Fruit fly (Drosophila melanogaster) whole organism, embryonic: ENCODE data around the gene rho-5.
A peak's percentile ranks its signal among the peaks of the same experiment; 100 is the strongest.

Experiments used
- Aef1 ChIP-seq: fragments of 200-800 bp; sonication (Bioruptor generic); IDR thresholded peaks from 3 replicates; pipeline ENCODE4 v1.3.6; 2022; ENCODE audit warnings: missing biosample characterization, missing genetic modification characterization
- CG10267 ChIP-seq: fragments of 200-800 bp; sonication (Bioruptor generic); optimal IDR thresholded peaks from 2 replicates; lab custom pipeline; 2018; ENCODE audit warnings: missing biosample characterization, mild to moderate bottlenecking, missing genetic modification characterization, moderate library complexity
- CG12071 ChIP-seq: fragments of 200-800 bp; sonication (Bioruptor generic); optimal IDR thresholded peaks from 3 replicates; lab custom pipeline; 2018; ENCODE audit warnings: missing biosample characterization, mild to moderate bottlenecking, missing genetic modification characterization
- CG12155 ChIP-seq: fragments of 200-800 bp; sonication (Bioruptor generic); optimal IDR thresholded peaks from 3 replicates; lab custom pipeline; 2016; ENCODE audit warnings: missing biosample characterization, missing genetic modification characterization
- CG17361 ChIP-seq: fragments of 200-800 bp; sonication (Bioruptor generic); IDR thresholded peaks from 3 replicates; pipeline ENCODE4 v1.3.6; 2022; ENCODE audit warnings: missing biosample characterization, missing genetic modification characterization
- CG2678 ChIP-seq: fragments of 200-800 bp; sonication (Bioruptor generic); optimal IDR thresholded peaks from 3 replicates; lab custom pipeline; 2019; ENCODE audit warnings: missing biosample characterization, mild to moderate bottlenecking, missing genetic modification characterization, moderate library complexity
- CG2712 ChIP-seq: fragments of 200-800 bp; optimal IDR thresholded peaks from 3 replicates; lab custom pipeline; 2019; ENCODE audit warnings: missing biosample characterization, mild to moderate bottlenecking, missing genetic modification characterization, moderate library complexity
- CG2875 ChIP-seq: fragments of 200-800 bp; sonication (Bioruptor generic); optimal IDR thresholded peaks from 2 replicates; lab custom pipeline; 2017; ENCODE audit warnings: missing biosample characterization, mild to moderate bottlenecking, missing genetic modification characterization, missing genetic modification reagents
- CG3065 ChIP-seq: fragments of 200-800 bp; sonication (Bioruptor generic); optimal IDR thresholded peaks from 2 replicates; lab custom pipeline; 2016; ENCODE audit warnings: missing biosample characterization, missing genetic modification characterization
- CG32767 ChIP-seq: fragments of 200-800 bp; sonication (Bioruptor generic); IDR thresholded peaks from 2 replicates; pipeline ENCODE4 v1.3.6; 2022; ENCODE audit warnings: missing biosample characterization, missing genetic modification characterization
- CG3407 ChIP-seq: fragments of 200-800 bp; sonication (Bioruptor generic); optimal IDR thresholded peaks from 2 replicates; lab custom pipeline; 2018; ENCODE audit warnings: missing biosample characterization, mild to moderate bottlenecking, missing genetic modification characterization
- CG34376 ChIP-seq: fragments of 200-800 bp; sonication (Bioruptor generic); optimal IDR thresholded peaks from 2 replicates; lab custom pipeline; 2018; ENCODE audit warnings: missing biosample characterization, mild to moderate bottlenecking, missing genetic modification characterization
- CG3995 ChIP-seq: fragments of 200-800 bp; sonication (Bioruptor generic); optimal IDR thresholded peaks from 3 replicates; lab custom pipeline; 2016; ENCODE audit warnings: missing biosample characterization, missing genetic modification characterization
- CG4617 ChIP-seq: fragments of 200-800 bp; sonication (Bioruptor generic); optimal IDR thresholded peaks from 3 replicates; lab custom pipeline; 2016; ENCODE audit warnings: missing biosample characterization, missing genetic modification characterization, borderline replicate concordance
- CG5180 ChIP-seq: fragments of 200-800 bp; sonication (Bioruptor generic); optimal IDR thresholded peaks from 3 replicates; lab custom pipeline; 2017; ENCODE audit warnings: missing biosample characterization, missing genetic modification characterization, mild to moderate bottlenecking, moderate library complexity, missing genetic modification reagents
- CG6791 ChIP-seq: fragments of 200-800 bp; sonication (Bioruptor generic); IDR thresholded peaks from 3 replicates; pipeline ENCODE4 v1.3.6; 2022; ENCODE audit warnings: missing biosample characterization, missing genetic modification characterization; ENCODE audit not compliant: partially characterized antibody
- CG7786 ChIP-seq: fragments of 200-800 bp; sonication (Bioruptor generic); optimal IDR thresholded peaks from 2 replicates; lab custom pipeline; 2016; ENCODE audit warnings: missing biosample characterization, missing genetic modification characterization
- CG8924 ChIP-seq: fragments of 200-800 bp; optimal IDR thresholded peaks from 3 replicates; lab custom pipeline; 2019; ENCODE audit warnings: missing biosample characterization, mild to moderate bottlenecking, missing genetic modification characterization, moderate library complexity
- CG9215 ChIP-seq: fragments of 200-800 bp; sonication (Bioruptor generic); IDR thresholded peaks from 2 replicates; pipeline ENCODE4 v1.3.6; 2022; ENCODE audit warnings: missing biosample characterization, missing genetic modification characterization
- Dref ChIP-seq: fragments of 200-800 bp; sonication (Bioruptor generic); IDR thresholded peaks from 2 replicates; pipeline ENCODE4 v1.3.6; 2022; ENCODE audit warnings: missing biosample characterization, missing genetic modification characterization
- Drgx ChIP-seq: fragments of 200-800 bp; sonication (Bioruptor generic); IDR thresholded peaks from 2 replicates; pipeline ENCODE4 v1.3.6; 2022; ENCODE audit warnings: missing biosample characterization, missing genetic modification characterization
- Elba2 ChIP-seq: fragments of 200-800 bp; sonication (Bioruptor generic); optimal IDR thresholded peaks from 3 replicates; lab custom pipeline; 2016; ENCODE audit warnings: missing biosample characterization, missing genetic modification characterization
- Lim3 ChIP-seq: fragments of 200-800 bp; sonication (Bioruptor generic); IDR thresholded peaks from 2 replicates; pipeline ENCODE4 v1.3.6; 2022; ENCODE audit warnings: missing biosample characterization, missing genetic modification characterization
- MESR4 ChIP-seq: fragments of 200-800 bp; sonication (Bioruptor generic); optimal IDR thresholded peaks from 2 replicates; lab custom pipeline; 2018; ENCODE audit warnings: missing biosample characterization, mild to moderate bottlenecking, missing genetic modification characterization, moderate library complexity
- NfI ChIP-seq: fragments of 200-800 bp; sonication (Bioruptor generic); optimal IDR thresholded peaks from 3 replicates; lab custom pipeline; 2018; ENCODE audit warnings: missing biosample characterization, mild to moderate bottlenecking, missing genetic modification characterization, moderate library complexity
- Sox100B ChIP-seq: fragments of 200-800 bp; sonication (Bioruptor generic); optimal IDR thresholded peaks from 3 replicates; lab custom pipeline; 2018; ENCODE audit warnings: missing biosample characterization, mild to moderate bottlenecking, missing genetic modification characterization
- YL-1 ChIP-seq: fragments of 200-800 bp; sonication (Bioruptor generic); optimal IDR thresholded peaks from 3 replicates; lab custom pipeline; 2017; ENCODE audit warnings: missing biosample characterization, mild to moderate bottlenecking, missing genetic modification characterization
- bbx ChIP-seq: fragments of 200-800 bp; sonication (Bioruptor generic); IDR thresholded peaks from 2 replicates; pipeline ENCODE4 v1.3.6; 2022; ENCODE audit warnings: missing biosample characterization, missing genetic modification characterization; ENCODE audit not compliant: partially characterized antibody
- br ChIP-seq: fragments of >200 bp; optimal IDR thresholded peaks from 2 replicates; lab custom pipeline; 2017
- dan ChIP-seq: fragments of 200-800 bp; sonication (Bioruptor generic); IDR thresholded peaks from 2 replicates; pipeline ENCODE4 v1.3.6; 2022; ENCODE audit warnings: missing biosample characterization, missing genetic modification characterization
- dpn ChIP-seq, 2 experiments: fragments of 200-800 bp; sonication (Bioruptor generic); optimal IDR thresholded peaks; 3 replicates each; lab custom pipeline; 2016; ENCODE audit warnings: missing biosample characterization in 2 of 2, missing genetic modification characterization in 2 of 2
- fd64A ChIP-seq: fragments of 200-800 bp; sonication (Bioruptor generic); optimal IDR thresholded peaks from 3 replicates; lab custom pipeline; 2018; ENCODE audit warnings: missing biosample characterization, mild to moderate bottlenecking, missing genetic modification characterization
- ftz-f1 ChIP-seq: fragments of 200-800 bp; sonication (Bioruptor generic); optimal IDR thresholded peaks from 2 replicates; lab custom pipeline; 2016; ENCODE audit warnings: missing biosample characterization, missing genetic modification characterization
- gcm ChIP-seq: fragments of 200-800 bp; sonication (Bioruptor generic); optimal IDR thresholded peaks from 2 replicates; lab custom pipeline; 2019; ENCODE audit warnings: missing biosample characterization, mild to moderate bottlenecking, missing genetic modification characterization, moderate library complexity
- inv ChIP-seq: fragments of 200-800 bp; sonication (Bioruptor generic); IDR thresholded peaks from 2 replicates; pipeline ENCODE4 v1.3.6; 2022; ENCODE audit warnings: missing biosample characterization, missing genetic modification characterization; ENCODE audit not compliant: partially characterized antibody
- lmd ChIP-seq: fragments of 200-800 bp; sonication (Bioruptor generic); IDR thresholded peaks from 2 replicates; pipeline ENCODE4 v1.3.6; 2022; ENCODE audit warnings: missing biosample characterization, missing genetic modification characterization
- nerfin-1 ChIP-seq: fragments of 200-800 bp; sonication (Bioruptor generic); optimal IDR thresholded peaks from 3 replicates; lab custom pipeline; 2019; ENCODE audit warnings: missing biosample characterization, mild to moderate bottlenecking, missing genetic modification characterization, moderate library complexity
- nerfin-2 ChIP-seq: fragments of 200-800 bp; sonication (Bioruptor generic); IDR thresholded peaks from 2 replicates; pipeline ENCODE4 v1.3.6; 2022; ENCODE audit warnings: missing biosample characterization, missing genetic modification characterization; ENCODE audit not compliant: partially characterized antibody
- pfk ChIP-seq: fragments of 200-800 bp; sonication (Bioruptor generic); optimal IDR thresholded peaks from 2 replicates; lab custom pipeline; 2018; ENCODE audit warnings: missing biosample characterization, mild to moderate bottlenecking, missing genetic modification characterization, moderate library complexity
- psq ChIP-seq: fragments of 200-800 bp; sonication (Bioruptor generic); optimal IDR thresholded peaks from 2 replicates; lab custom pipeline; 2017; ENCODE audit warnings: missing biosample characterization, missing genetic modification characterization
- pzg ChIP-seq: fragments of 200-800 bp; sonication (Bioruptor generic); optimal IDR thresholded peaks from 3 replicates; lab custom pipeline; 2018; ENCODE audit warnings: missing biosample characterization, mild to moderate bottlenecking, missing genetic modification characterization, moderate library complexity
- row ChIP-seq: fragments of 200-800 bp; sonication (Bioruptor generic); IDR thresholded peaks from 3 replicates; pipeline ENCODE4 v1.3.6; 2022; ENCODE audit warnings: missing biosample characterization, missing genetic modification characterization
- schlank ChIP-seq: fragments of 200-800 bp; sonication (Bioruptor generic); optimal IDR thresholded peaks from 2 replicates; lab custom pipeline; 2018; ENCODE audit warnings: missing biosample characterization, mild to moderate bottlenecking, missing genetic modification characterization
- sna ChIP-seq: fragments of 200-800 bp; sonication (Bioruptor generic); IDR thresholded peaks from 2 replicates; pipeline ENCODE4 v1.3.6; 2022; ENCODE audit warnings: missing biosample characterization, missing genetic modification characterization; ENCODE audit not compliant: partially characterized antibody
- so ChIP-seq: fragments of 200-800 bp; sonication (Bioruptor generic); IDR thresholded peaks from 3 replicates; pipeline ENCODE4 v1.3.6; 2022; ENCODE audit warnings: missing biosample characterization, missing genetic modification characterization
- trem ChIP-seq: fragments of 200-800 bp; optimal IDR thresholded peaks from 3 replicates; lab custom pipeline; 2019; ENCODE audit warnings: missing biosample characterization, mild to moderate bottlenecking, missing genetic modification characterization, moderate library complexity
- tup ChIP-seq: fragments of 200-800 bp; sonication (Bioruptor generic); optimal IDR thresholded peaks from 2 replicates; lab custom pipeline; 2016; ENCODE audit warnings: missing biosample characterization, mild to moderate bottlenecking, missing genetic modification characterization, moderate library complexity
- vfl ChIP-seq: fragments of 200-800 bp; sonication (Bioruptor generic); optimal IDR thresholded peaks from 2 replicates; lab custom pipeline; 2016; ENCODE audit warnings: missing biosample characterization, missing genetic modification characterization

The rho-5 gene

dm6 chr2L:10405008-10405654 is 31.4 kb upstream of the rho-5 start, which contains the start of the genes CG17768, LSm-4 and Ir31a (continued):
- TF ChIP-seq CG2678 (tag; lab: Kevin White, UChicago) (no peak), br (no peak), CG12155 (GFP tag; lab: Kevin White, UChicago) (no peak), CG7786 (no peak), CG9215 (GFP tag; lab: Robert Waterston, UW) (no peak)

DNA sequence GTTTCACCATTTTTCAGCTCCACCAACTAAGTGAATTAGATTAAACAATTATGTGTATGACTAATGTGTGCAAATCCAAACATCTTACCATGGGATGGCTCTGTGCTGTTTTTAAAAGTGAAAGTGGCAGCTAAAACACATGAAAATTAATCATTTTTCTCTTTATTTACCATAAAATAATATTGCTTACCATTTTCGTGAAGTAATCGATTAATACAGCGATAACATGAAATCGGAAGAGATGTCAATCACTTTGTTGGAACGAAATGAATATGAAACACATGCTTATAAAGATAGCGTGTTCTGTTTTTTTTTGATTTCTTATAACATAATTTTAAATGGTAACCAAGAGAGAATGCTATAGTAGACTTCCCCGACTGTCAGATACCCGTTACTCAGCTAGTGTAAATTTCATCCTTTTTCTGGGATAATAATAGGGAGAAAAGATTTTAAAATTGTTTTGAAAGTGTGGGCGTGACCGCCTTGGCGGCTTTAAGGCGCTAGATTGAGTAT is 30.2 kb upstream of the rho-5 start:
- peak; percentile 60 for TF ChIP-seq row (GFP tag; lab: Robert Waterston, UW)
- TF ChIP-seq CG10267 (tag; lab: Kevin White, UChicago): peak; percentile 15
- peak; percentile 92 for TF ChIP-seq pfk (GFP tag; lab: Kevin White, UChicago)
- no peak for TF ChIP-seq nerfin-1 (tag; lab: Kevin White, UChicago)
- TF ChIP-seq Drgx: no peak
- no peak for TF ChIP-seq so (GFP tag; lab: Robert Waterston, UW)
- 0 out of 2 replicates have a peak, but pooled peaks have one; percentile 22 for TF ChIP-seq inv (GFP tag; lab: Robert Waterston, UW)
- peak; percentile 57 for TF ChIP-seq CG4617 (GFP tag; lab: Kevin White, UChicago)
- TF ChIP-seq CG3995 (GFP tag; lab: Kevin White, UChicago): peak; percentile 60
- peak; percentile 3 for TF ChIP-seq Sox100B (GFP tag; lab: Kevin White, UChicago)
- TF ChIP-seq NfI (GFP tag; lab: Kevin White, UChicago): no peak
- TF ChIP-seq Elba2 (GFP tag; lab: Kevin White, UChicago): no peak
- peak; percentile 33 for TF ChIP-seq pzg (GFP tag; lab: Kevin White, UChicago)
- TF ChIP-seq psq (GFP tag; lab: Kevin White, UChicago): no peak
- peak; percentile 54 for TF ChIP-seq MESR4 (GFP tag; lab: Kevin White, UChicago)
- TF ChIP-seq dan (GFP tag; lab: Robert Waterston, UW): no peak
- TF ChIP-seq Lim3 (GFP tag; lab: Robert Waterston, UW): no peak
- no peak for TF ChIP-seq lmd
- TF ChIP-seq CG5180 (GFP tag; lab: Kevin White, UChicago): no peak
- TF ChIP-seq dpn (GFP tag; optimal IDR thresholded peaks at IDR 0.05; lab: Kevin White, UChicago): no peak
- TF ChIP-seq sna: peak; percentile 58; the same call in 1 of the 2 replicates
- peak; percentile 95 for TF ChIP-seq CG3065 (GFP tag; lab: Kevin White, UChicago)
- no peak for TF ChIP-seq Aef1
- no peak for TF ChIP-seq tup (GFP tag; lab: Kevin White, UChicago)
- TF ChIP-seq gcm (GFP tag; lab: Kevin White, UChicago): no peak
- TF ChIP-seq CG6791 (GFP tag; lab: Robert Waterston, UW): peak; percentile 32; the same call in 1 of the 3 replicates
- no peak for TF ChIP-seq ftz-f1
- TF ChIP-seq YL-1 (GFP tag; lab: Kevin White, UChicago): peak; percentile 45
- TF ChIP-seq CG34376 (GFP tag; lab: Kevin White, UChicago): no peak
- no peak for TF ChIP-seq schlank (tag; lab: Kevin White, UChicago)
- no peak for TF ChIP-seq vfl (GFP tag; lab: Kevin White, UChicago)
- TF ChIP-seq CG17361: no peak
- no peak for TF ChIP-seq fd64A
- no peak for TF ChIP-seq CG32767 (GFP tag; lab: Robert Waterston, UW)
- peak; percentile 18 for TF ChIP-seq trem
- TF ChIP-seq nerfin-2 (GFP tag; lab: Robert Waterston, UW): no peak
- peak; percentile 16 for TF ChIP-seq CG2712 (tag; lab: Kevin White, UChicago)
- TF ChIP-seq CG3407: no peak
- TF ChIP-seq CG12071 (GFP tag; lab: Kevin White, UChicago): no peak
- TF ChIP-seq CG2875 (GFP tag; lab: Kevin White, UChicago): no peak
- peak; percentile 79 for TF ChIP-seq CG8924 (tag; lab: Kevin White, UChicago)
- 0 out of 2 replicates have a peak, but pooled peaks have one; percentile 9 for TF ChIP-seq bbx (GFP tag; lab: Robert Waterston, UW)
- TF ChIP-seq Dref (GFP tag; lab: Robert Waterston, UW): peak; percentile 67
